Fruit fly (Drosophila melanogaster) whole organism, embryonic: ENCODE data around the gene CG33510.
A peak's percentile ranks its signal among the peaks of the same experiment; 100 is the strongest.

Source experiments
- CG10431 ChIP-seq: fragments of 200-800 bp; sonication (Bioruptor generic); optimal IDR thresholded peaks from 3 replicates; lab custom pipeline; 2018; ENCODE audit warnings: missing biosample characterization, mild to moderate bottlenecking, missing genetic modification characterization
- CG12236 ChIP-seq: fragments of 200-800 bp; sonication (Bioruptor generic); optimal IDR thresholded peaks from 2 replicates; lab custom pipeline; 2016; ENCODE audit warnings: missing biosample characterization, missing genetic modification characterization
- CG12769 ChIP-seq: fragments of 200-800 bp; sonication (Bioruptor generic); optimal IDR thresholded peaks from 2 replicates; lab custom pipeline; 2019; ENCODE audit warnings: missing biosample characterization, mild to moderate bottlenecking, missing genetic modification characterization, moderate library complexity
- CG14441 ChIP-seq: fragments of 200-800 bp; sonication (Bioruptor generic); IDR thresholded peaks from 2 replicates; pipeline ENCODE4 v1.3.6; 2022; ENCODE audit warnings: missing biosample characterization, missing genetic modification characterization
- CG14965 ChIP-seq: fragments of 200-800 bp; sonication (Bioruptor generic); optimal IDR thresholded peaks from 2 replicates; lab custom pipeline; 2016; ENCODE audit warnings: missing biosample characterization, missing genetic modification characterization, borderline replicate concordance
- CG17802 ChIP-seq: fragments of 200-800 bp; sonication (Bioruptor generic); optimal IDR thresholded peaks from 2 replicates; lab custom pipeline; 2018; ENCODE audit warnings: missing biosample characterization, mild to moderate bottlenecking, missing genetic modification characterization, moderate library complexity
- CG2120 ChIP-seq: fragments of 200-800 bp; sonication (Bioruptor generic); optimal IDR thresholded peaks from 3 replicates; lab custom pipeline; 2016; ENCODE audit warnings: missing biosample characterization, missing genetic modification characterization
- CG2889 ChIP-seq: fragments of 200-800 bp; sonication (Bioruptor generic); IDR thresholded peaks from 3 replicates; pipeline ENCODE4 v1.3.6; 2022; ENCODE audit warnings: missing biosample characterization, missing genetic modification characterization
- CG30020 ChIP-seq: fragments of 200-800 bp; optimal IDR thresholded peaks from 2 replicates; lab custom pipeline; 2019; ENCODE audit warnings: missing biosample characterization, mild to moderate bottlenecking, missing genetic modification characterization, moderate library complexity
- CG30431 ChIP-seq: fragments of 200-800 bp; sonication (Bioruptor generic); optimal IDR thresholded peaks from 2 replicates; lab custom pipeline; 2017; ENCODE audit warnings: missing biosample characterization, missing genetic modification characterization
- CG31365 ChIP-seq: fragments of 200-800 bp; sonication (Bioruptor generic); optimal IDR thresholded peaks from 2 replicates; lab custom pipeline; 2018; ENCODE audit warnings: missing biosample characterization, mild to moderate bottlenecking, missing genetic modification characterization
- CG3163 ChIP-seq: fragments of 200-800 bp; sonication (Bioruptor generic); optimal IDR thresholded peaks from 3 replicates; lab custom pipeline; 2016; ENCODE audit warnings: missing biosample characterization, missing genetic modification characterization
- CG3281 ChIP-seq: fragments of 200-800 bp; sonication (Bioruptor generic); optimal IDR thresholded peaks from 3 replicates; lab custom pipeline; 2017; ENCODE audit warnings: missing biosample characterization, mild to moderate bottlenecking, missing genetic modification characterization
- CG34422 ChIP-seq: fragments of 200-800 bp; sonication (Bioruptor generic); IDR thresholded peaks from 3 replicates; pipeline ENCODE4 v1.3.6; 2022; ENCODE audit warnings: missing biosample characterization, missing genetic modification characterization
- CG3995 ChIP-seq: fragments of 200-800 bp; sonication (Bioruptor generic); optimal IDR thresholded peaks from 3 replicates; lab custom pipeline; 2016; ENCODE audit warnings: missing biosample characterization, missing genetic modification characterization
- CG43689 ChIP-seq: fragments of 200-800 bp; sonication (Bioruptor generic); IDR thresholded peaks from 2 replicates; pipeline ENCODE4 v1.3.6; 2022; ENCODE audit warnings: missing biosample characterization, missing genetic modification characterization
- CG5245 ChIP-seq: fragments of 200-800 bp; sonication (Bioruptor generic); optimal IDR thresholded peaks from 3 replicates; lab custom pipeline; 2016; ENCODE audit warnings: missing biosample characterization, missing genetic modification characterization
- CG7556 ChIP-seq: fragments of 200-800 bp; sonication (Bioruptor generic); optimal IDR thresholded peaks from 2 replicates; lab custom pipeline; 2017; ENCODE audit warnings: missing biosample characterization, mild to moderate bottlenecking, missing genetic modification characterization
- CG7987 ChIP-seq: fragments of 200-800 bp; sonication (Bioruptor generic); optimal IDR thresholded peaks from 2 replicates; lab custom pipeline; 2018; ENCODE audit warnings: missing biosample characterization, mild to moderate bottlenecking, missing genetic modification characterization, moderate library complexity
- CG8290 ChIP-seq, 3 experiments: fragments of 200-800 bp; sonication (Bioruptor generic); optimal IDR thresholded peaks; 2 replicates each; lab custom pipeline; 2016 to 2019; ENCODE audit warnings: missing biosample characterization in 3 of 3, missing genetic modification characterization in 3 of 3, mild to moderate bottlenecking in 2 of 3, moderate library complexity in 1 of 3
- CG8765 ChIP-seq: fragments of 200-800 bp; sonication (Bioruptor generic); IDR thresholded peaks from 2 replicates; pipeline ENCODE4 v1.3.6; 2022; ENCODE audit warnings: missing biosample characterization, missing genetic modification characterization
- CTCF ChIP-seq: fragments of 200-800 bp; sonication (Bioruptor generic); optimal IDR thresholded peaks from 2 replicates; lab custom pipeline; 2017; ENCODE audit warnings: missing biosample characterization, mild to moderate bottlenecking, missing genetic modification characterization, moderate library complexity
- Eip74EF ChIP-seq, 2 experiments: fragments of 200-800 bp in 1 of 2; fragments of >200 bp in 1 of 2; sonication (Bioruptor generic) in 1 of 2; optimal IDR thresholded peaks; 2 replicates each; lab custom pipeline; 2017 to 2019; ENCODE audit warnings: missing biosample characterization in 2 of 2, missing genetic modification characterization in 2 of 2, mild to moderate bottlenecking in 1 of 2, moderate library complexity in 1 of 2
- Ets65A ChIP-seq: fragments of 200-800 bp; sonication (Bioruptor generic); peaks from one replicate; lab custom pipeline; 2016; ENCODE audit warnings: missing biosample characterization, missing genetic modification characterization
- Ets97D ChIP-seq: fragments of 200-800 bp; sonication (Bioruptor generic); optimal IDR thresholded peaks from 3 replicates; lab custom pipeline; 2016; ENCODE audit warnings: missing biosample characterization, missing genetic modification characterization
- HmgD ChIP-seq: fragments of 200-800 bp; sonication (Bioruptor generic); optimal IDR thresholded peaks from 3 replicates; lab custom pipeline; 2016; ENCODE audit warnings: missing biosample characterization, missing genetic modification characterization
- Hr51 ChIP-seq, 2 experiments: fragments of 200-800 bp; sonication (Bioruptor generic); optimal IDR thresholded peaks; 2 replicates in 1 of 2; 3 replicates in 1 of 2; lab custom pipeline; 2016 to 2018; ENCODE audit warnings: missing biosample characterization in 2 of 2, missing genetic modification characterization in 2 of 2, mild to moderate bottlenecking in 1 of 2, moderate library complexity in 1 of 2
- Lhr ChIP-seq: fragments of 200-800 bp; sonication (Bioruptor generic); optimal IDR thresholded peaks from 3 replicates; lab custom pipeline; 2017; ENCODE audit warnings: mild to moderate bottlenecking, missing biosample characterization, missing genetic modification reagents, missing genetic modification characterization
- MTF-1 ChIP-seq: fragments of 200-800 bp; sonication (Bioruptor generic); optimal IDR thresholded peaks from 2 replicates; lab custom pipeline; 2018; ENCODE audit warnings: missing biosample characterization, mild to moderate bottlenecking, missing genetic modification characterization, borderline replicate concordance
- Med ChIP-seq: fragments of 200-800 bp; sonication (Bioruptor generic); peaks from one replicate; lab custom pipeline; 2016; ENCODE audit warnings: missing biosample characterization, missing genetic modification characterization, mild to moderate bottlenecking, inconsistent platforms, moderate library complexity
- NC2α ChIP-seq: fragments of 200-800 bp; sonication (Bioruptor generic); optimal IDR thresholded peaks from 2 replicates; lab custom pipeline; 2016; ENCODE audit warnings: missing biosample characterization, missing genetic modification characterization
- NK7.1 ChIP-seq: fragments of 200-800 bp; sonication (Bioruptor generic); optimal IDR thresholded peaks from 3 replicates; lab custom pipeline; 2016; ENCODE audit warnings: missing biosample characterization, missing genetic modification characterization
- Sry-δ ChIP-seq: fragments of 200-800 bp; sonication (Bioruptor generic); optimal IDR thresholded peaks from 2 replicates; lab custom pipeline; 2016; ENCODE audit warnings: missing biosample characterization, missing genetic modification characterization
- ara ChIP-seq: fragments of 200-800 bp; sonication (Bioruptor generic); IDR thresholded peaks from 2 replicates; pipeline ENCODE4 v1.3.6; 2022; ENCODE audit warnings: missing biosample characterization, missing genetic modification characterization
- bigmax ChIP-seq: fragments of 200-800 bp; sonication (Bioruptor generic); optimal IDR thresholded peaks from 2 replicates; lab custom pipeline; 2018; ENCODE audit warnings: missing biosample characterization, mild to moderate bottlenecking, missing genetic modification characterization
- chinmo ChIP-seq: fragments of 200-800 bp; sonication (Bioruptor generic); IDR thresholded peaks from 4 replicates; pipeline ENCODE4 v1.3.6; 2022; ENCODE audit warnings: missing biosample characterization, missing genetic modification characterization; ENCODE audit not compliant: partially characterized antibody
- crp ChIP-seq, 2 experiments: fragments of 200-800 bp; sonication (Bioruptor generic); optimal IDR thresholded peaks; 2 replicates in 1 of 2; 3 replicates in 1 of 2; lab custom pipeline; 2017; ENCODE audit warnings: missing biosample characterization in 2 of 2, missing genetic modification characterization in 2 of 2, mild to moderate bottlenecking in 1 of 2, moderate library complexity in 1 of 2
- ewg ChIP-seq: fragments of 200-800 bp; sonication (Bioruptor generic); optimal IDR thresholded peaks from 3 replicates; lab custom pipeline; 2017; ENCODE audit warnings: mild to moderate bottlenecking, missing biosample characterization, missing genetic modification reagents, missing genetic modification characterization
- grau ChIP-seq: fragments of 200-800 bp; optimal IDR thresholded peaks from 3 replicates; lab custom pipeline; 2019; ENCODE audit warnings: missing biosample characterization, mild to moderate bottlenecking, missing genetic modification characterization, moderate library complexity
- jing ChIP-seq: fragments of 200-800 bp; sonication (Bioruptor generic); optimal IDR thresholded peaks from 2 replicates; lab custom pipeline; 2018; ENCODE audit warnings: missing biosample characterization, mild to moderate bottlenecking, missing genetic modification characterization
- lilli ChIP-seq: fragments of 200-800 bp; sonication (Bioruptor generic); optimal IDR thresholded peaks from 3 replicates; lab custom pipeline; 2016; ENCODE audit warnings: missing biosample characterization, missing genetic modification characterization
- mam ChIP-seq: fragments of 200-800 bp; sonication (Bioruptor generic); optimal IDR thresholded peaks from 3 replicates; lab custom pipeline; 2016; ENCODE audit warnings: missing biosample characterization, missing genetic modification characterization
- pros ChIP-seq: fragments of 200-800 bp; sonication (Bioruptor generic); optimal IDR thresholded peaks from 3 replicates; lab custom pipeline; 2019; ENCODE audit warnings: missing biosample characterization, mild to moderate bottlenecking, missing genetic modification characterization, moderate library complexity
- ranshi ChIP-seq: fragments of 200-800 bp; sonication (Bioruptor generic); IDR thresholded peaks from 2 replicates; pipeline ENCODE4 v1.3.6; 2022; ENCODE audit warnings: missing biosample characterization, missing genetic modification characterization
- row ChIP-seq: fragments of 200-800 bp; sonication (Bioruptor generic); IDR thresholded peaks from 3 replicates; pipeline ENCODE4 v1.3.6; 2022; ENCODE audit warnings: missing biosample characterization, missing genetic modification characterization
- sc ChIP-seq, 3 experiments: fragments of >200 bp in 2 of 3; fragments of 200-800 bp in 1 of 3; sonication (Bioruptor generic) in 1 of 3; optimal IDR thresholded peaks; 2 replicates in 2 of 3; 3 replicates in 1 of 3; lab custom pipeline; 2017; ENCODE audit warnings: mild to moderate bottlenecking in 1 of 3, missing biosample characterization in 1 of 3, missing genetic modification characterization in 1 of 3, missing genetic modification reagents in 1 of 3
- schlank ChIP-seq: fragments of 200-800 bp; sonication (Bioruptor generic); optimal IDR thresholded peaks from 2 replicates; lab custom pipeline; 2018; ENCODE audit warnings: missing biosample characterization, mild to moderate bottlenecking, missing genetic modification characterization
- sens ChIP-seq: fragments of 200-800 bp; sonication (Bioruptor generic); peaks from one replicate; lab custom pipeline; 2016; ENCODE audit warnings: missing biosample characterization, missing genetic modification characterization
- seq ChIP-seq: fragments of 200-800 bp; sonication (Bioruptor generic); IDR thresholded peaks from 2 replicates; pipeline ENCODE4 v1.3.6; 2022; ENCODE audit warnings: missing biosample characterization, missing genetic modification characterization
- slbo ChIP-seq: fragments of 200-800 bp; sonication (Bioruptor generic); IDR thresholded peaks from 2 replicates; pipeline ENCODE4 v1.3.6; 2022; ENCODE audit warnings: missing biosample characterization, missing genetic modification characterization
- z ChIP-seq: fragments of 200-800 bp; sonication (Bioruptor generic); IDR thresholded peaks from 3 replicates; pipeline ENCODE4 v1.3.6; 2022; ENCODE audit warnings: missing biosample characterization, missing genetic modification characterization

The CG33510 gene

dm6 chr2L:21072389-21072788 lies 11.7 kb downstream of the CG33510 start:
- TF ChIP-seq CTCF (GFP tag; lab: Kevin White, UChicago) (no peak), CG30020 (tag; lab: Kevin White, UChicago) (no peak), CG12236 (GFP tag; lab: Kevin White, UChicago) (no peak), Eip74EF (GFP tag; optimal IDR thresholded peaks at IDR 0.05; lab: Kevin White, UChicago) (peak in 1 of 2 experiments; percentile 80), NC2α (GFP tag; lab: Kevin White, UChicago) (no peak), chinmo (0 out of 4 replicates have a peak, but pooled peaks have one; percentile 49), CG3281 (GFP tag; lab: Kevin White, UChicago) (no peak), CG12769 (tag; lab: Kevin White, UChicago) (peak; percentile 10), Ets65A (GFP tag; lab: Kevin White, UChicago) (peak; percentile 74), CG8765 (no peak), CG31365 (tag; lab: Kevin White, UChicago) (no peak), CG30431 (GFP tag; lab: Kevin White, UChicago) (no peak), sens (no peak), schlank (no peak), bigmax (GFP tag; lab: Kevin White, UChicago) (no peak), CG43689 (GFP tag; lab: Robert Waterston, UW) (no peak), lilli (GFP tag; lab: Kevin White, UChicago) (no peak), Hr51 (GFP tag; optimal IDR thresholded peaks at IDR 0.05; lab: Kevin White, UChicago) (no peak), CG10431 (GFP tag; lab: Kevin White, UChicago) (no peak), Ets97D (GFP tag; lab: Kevin White, UChicago) (no peak), ara (GFP tag; lab: Robert Waterston, UW) (no peak)

- TF ChIP-seq grau (tag; lab: Kevin White, UChicago) (peak; percentile 68), seq (GFP tag; lab: Robert Waterston, UW) (peak; percentile 58), MTF-1 (GFP tag; lab: Kevin White, UChicago) (no peak), HmgD (GFP tag; lab: Kevin White, UChicago) (no peak), ewg (GFP tag; lab: Kevin White, UChicago) (peak; percentile 91), CG2889 (GFP tag; lab: Robert Waterston, UW) (no peak), CG14965 (no peak), CG7987 (GFP tag; lab: Kevin White, UChicago) (no peak), CG3163 (GFP tag; lab: Kevin White, UChicago) (no peak), mam (GFP tag; lab: Kevin White, UChicago) (peak; percentile 22), NK7.1 (GFP tag; lab: Kevin White, UChicago) (no peak), CG7556 (GFP tag; lab: Kevin White, UChicago) (no peak), Lhr (GFP tag; lab: Kevin White, UChicago) (no peak), sc (optimal IDR thresholded peaks at IDR 0.05; lab: Kevin White, UChicago) (no peak), sc (GFP tag; optimal IDR thresholded peaks at IDR 0.05; lab: Kevin White, UChicago) (no peak), jing (no peak), CG34422 (GFP tag; lab: Robert Waterston, UW) (no peak), row (peak; percentile 64), pros (GFP tag; lab: Kevin White, UChicago) (no peak), CG17802 (tag; lab: Kevin White, UChicago) (no peak), CG14441 (GFP tag; lab: Robert Waterston, UW) (no peak), Sry-δ (GFP tag; lab: Kevin White, UChicago) (no peak), Med (GFP tag; lab: Kevin White, UChicago) (peak; percentile 48), crp (GFP tag; optimal IDR thresholded peaks at IDR 0.05; lab: Kevin White, UChicago) (peak in 1 of 2 experiments; percentile 52), CG5245 (GFP tag; lab: Kevin White, UChicago) (no peak), z (GFP tag; lab: Robert Waterston, UW) (no peak), ranshi (GFP tag; lab: Robert Waterston, UW) (no peak), CG3995 (GFP tag; lab: Kevin White, UChicago) (peak; percentile 81), CG2120 (peak; percentile 46), CG8290 (GFP tag; optimal IDR thresholded peaks at IDR 0.05; lab: Kevin White, UChicago) (no peak), CG8290 (tag; optimal IDR thresholded peaks at IDR 0.05; lab: Kevin White, UChicago) (peak in 1 of 2 experiments; percentile 16), slbo (GFP tag; lab: Robert Waterston, UW) (peak; percentile 62)
Observed at dm6 chr2L:21071435-21071834, 12.7 kb downstream of the CG33510 start, which contains the start of gene CG9265. CG9265 (minus strand) TSS chr2L:21071502.
